Fruit fly (Drosophila melanogaster): ENCODE measurements around the gene CG7556.

DNA sequence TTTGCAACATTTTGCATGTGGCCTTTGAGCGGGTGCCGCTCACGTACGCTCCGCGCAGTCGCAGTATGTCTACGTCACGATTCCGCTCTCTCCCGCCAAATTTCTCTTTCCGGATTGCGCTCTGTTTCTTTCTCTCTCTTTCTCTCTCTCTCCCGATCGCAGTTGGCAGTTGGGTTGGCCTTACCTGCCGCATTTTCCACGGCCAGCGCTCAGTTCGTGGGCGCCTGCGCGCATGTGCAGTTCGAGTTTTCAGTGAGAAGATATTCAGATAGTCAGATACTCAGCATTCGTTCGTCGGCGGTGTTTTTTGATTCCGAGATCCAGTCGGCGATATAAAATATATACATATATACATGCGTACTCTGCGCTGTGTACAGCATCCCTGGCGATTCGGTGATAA lies 40.8 kb upstream of the CG7556 start, which contains the start of gene CG7884:
- TF ChIP-seq usp (GFP tag; optimal IDR thresholded peaks at IDR 0.05): no peak
- no peak for TF ChIP-seq pan (optimal IDR thresholded peaks at IDR 0.05)
- no peak for TF ChIP-seq psq (optimal IDR thresholded peaks at IDR 0.05)
- TF ChIP-seq EcR (GFP tag; optimal IDR thresholded peaks at IDR 0.05): no peak
- peak; percentile 76 for TF ChIP-seq Dll (optimal IDR thresholded peaks at IDR 0.05)
